Worm (Caenorhabditis elegans) whole organism, mixed stage, embryonic: ENCODE data around the gene clc-6.

Experiments used
- ceh-43 ChIP-seq: fragments of 200-800 bp; sonication (Bioruptor generic); optimal IDR thresholded peaks from 2 replicates; lab custom pipeline; 2018; ENCODE audit warnings: mild to moderate bottlenecking, missing genetic modification characterization, moderate library complexity, missing compliant biosample characterization
- lsy-2 ChIP-seq: fragments of 150-350 bp; optimal IDR thresholded peaks from 2 replicates; lab custom pipeline; 2014; ENCODE audit warnings: missing biosample characterization, missing genetic modification characterization
- pha-4 ChIP-seq: fragments of 150-350 bp; optimal IDR thresholded peaks from 2 replicates; lab custom pipeline; 2018; ENCODE audit warnings: missing biosample characterization, missing genetic modification reagents, missing genetic modification characterization

DNA sequence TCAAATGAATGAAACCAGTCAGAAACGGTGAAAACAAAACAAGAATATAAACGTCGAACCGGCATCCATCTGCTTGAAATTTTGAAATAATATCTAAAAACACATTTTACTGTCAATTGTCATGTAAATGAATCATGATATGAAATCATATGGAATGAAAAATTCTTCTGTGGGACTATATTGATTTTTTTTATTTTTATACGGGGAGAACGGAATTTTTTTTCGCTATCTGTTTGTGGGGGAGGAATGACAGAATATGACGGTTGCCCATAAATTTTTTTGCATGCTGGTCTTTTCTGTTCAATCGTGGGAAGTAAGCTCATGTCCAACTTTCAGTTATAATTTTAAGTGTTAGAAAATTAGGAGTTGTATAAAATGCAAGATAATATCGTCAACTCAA is 51.3 kb downstream of the clc-6 start, which contains the start of gene C06H2.7:
- TF ChIP-seq pha-4 (tag; lab: Kevin White, UChicago) (no peak), lsy-2 (tag; lab: Kevin White, UChicago) (no peak), ceh-43 (no peak)
